Worm (Caenorhabditis elegans) whole organism, young adult: ENCODE measurements around the gene F54D5.2.

ENCODE experiments used
- F39B2.1 ChIP-seq: fragments of 200-800 bp; sonication (Bioruptor generic); IDR thresholded peaks from 2 replicates; pipeline ENCODE4 v1.3.6; 2022; ENCODE audit warnings: missing genetic modification reagents, missing genetic modification characterization, missing compliant biosample characterization
- F57C9.4 ChIP-seq: sonication (generic microtip); optimal IDR thresholded peaks from 2 replicates; lab custom pipeline; 2017; ENCODE audit warnings: mild to moderate bottlenecking, missing genetic modification characterization, missing compliant biosample characterization
- ekl-4 ChIP-seq: fragments of 200-800 bp; sonication (Bioruptor generic); IDR thresholded peaks from 2 replicates; pipeline ENCODE4 v1.3.6; 2022; ENCODE audit warnings: missing genetic modification reagents, missing genetic modification characterization, missing compliant biosample characterization
- unc-62 ChIP-seq: fragments of 150-350 bp; optimal IDR thresholded peaks from 2 replicates; lab custom pipeline; 2014; ENCODE audit warnings: missing biosample characterization, missing genetic modification reagents, missing genetic modification characterization

DNA sequence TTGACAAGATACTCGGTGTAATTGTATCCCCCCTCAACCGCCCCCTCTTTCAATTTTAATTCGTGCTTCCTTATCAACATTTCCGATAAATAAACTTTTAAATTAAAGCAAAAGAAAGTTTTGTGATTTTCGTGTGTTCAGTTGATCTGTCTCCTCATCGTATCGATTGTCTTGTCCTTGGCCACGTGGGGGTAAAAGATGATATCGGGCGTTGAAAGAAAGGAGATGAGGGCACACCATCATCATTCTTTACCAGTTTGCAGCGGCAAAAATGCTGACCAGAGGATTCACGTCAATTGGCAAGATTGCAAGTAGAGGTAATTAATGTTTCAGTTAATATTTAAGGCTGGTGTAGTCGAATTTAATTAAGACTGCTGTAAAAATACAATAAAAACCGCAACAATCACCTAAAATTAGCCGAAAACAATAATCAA is 25.7 kb upstream of the F54D5.2 start, which contains the start of gene F54D5.7:
- TF ChIP-seq unc-62 (GFP tag; lab: Kevin White, UChicago): no peak
- no peak for TF ChIP-seq F57C9.4 (tag; lab: Kevin White, UChicago)
- peak; percentile 39; the same call in 1 of the 2 replicates for TF ChIP-seq ekl-4 (GFP tag; lab: Robert Waterston, UW)
- no peak for TF ChIP-seq F39B2.1
